Worm (Caenorhabditis elegans): ENCODE data around the gene clec-141.
A peak's percentile ranks its signal among the peaks of the same experiment; 100 is the strongest.

Gene clec-141

DNA sequence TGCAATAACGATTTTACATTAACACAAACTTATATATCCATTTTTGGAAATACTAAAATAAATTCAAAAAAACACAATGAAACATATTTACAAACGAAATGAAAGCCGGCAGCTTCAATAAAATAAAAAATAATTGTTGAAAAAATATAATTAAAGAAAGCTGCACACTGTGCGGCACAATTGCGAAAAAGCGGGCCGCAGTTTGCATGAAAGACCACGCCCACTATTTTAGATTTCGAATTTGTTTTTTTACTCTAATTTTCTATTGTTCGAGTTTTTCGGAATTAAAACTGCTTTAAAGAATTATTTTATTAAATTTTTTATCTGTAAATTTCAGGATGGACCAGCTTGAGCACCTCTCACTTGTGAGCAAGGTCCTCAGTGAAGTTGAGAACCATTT is 8.2 kb downstream of the clec-141 start, which contains the start of gene mog-5 (continued):
- no peak for TF ChIP-seq hpl-2 (GFP tag; optimal IDR thresholded peaks at IDR 0.05)
- no peak for TF ChIP-seq hlh-17 (GFP tag; optimal IDR thresholded peaks at IDR 0.05; ENCODE audit: borderline replicate concordance)
- TF ChIP-seq ceh-82 (tag; optimal IDR thresholded peaks at IDR 0.05), result peak in 2 of 3 experiments; percentile 10 to 23
- TF ChIP-seq F16B12.6 (tag; optimal IDR thresholded peaks at IDR 0.05), result no peak
- TF ChIP-seq egl-13 (tag; optimal IDR thresholded peaks at IDR 0.05), result no peak
- TF ChIP-seq lir-3 (tag; optimal IDR thresholded peaks at IDR 0.05; ENCODE audit: poor library complexity), result no peak
- TF ChIP-seq swsn-7 (tag; optimal IDR thresholded peaks at IDR 0.05), result peak; percentile 25
- TF ChIP-seq C16A3.4 (tag; optimal IDR thresholded peaks at IDR 0.05), result peak; percentile 35
- TF ChIP-seq unc-62 (GFP tag; optimal IDR thresholded peaks at IDR 0.05), result no peak
- TF ChIP-seq rnt-1 (tag; optimal IDR thresholded peaks at IDR 0.05), result peak; percentile 20

DNA sequence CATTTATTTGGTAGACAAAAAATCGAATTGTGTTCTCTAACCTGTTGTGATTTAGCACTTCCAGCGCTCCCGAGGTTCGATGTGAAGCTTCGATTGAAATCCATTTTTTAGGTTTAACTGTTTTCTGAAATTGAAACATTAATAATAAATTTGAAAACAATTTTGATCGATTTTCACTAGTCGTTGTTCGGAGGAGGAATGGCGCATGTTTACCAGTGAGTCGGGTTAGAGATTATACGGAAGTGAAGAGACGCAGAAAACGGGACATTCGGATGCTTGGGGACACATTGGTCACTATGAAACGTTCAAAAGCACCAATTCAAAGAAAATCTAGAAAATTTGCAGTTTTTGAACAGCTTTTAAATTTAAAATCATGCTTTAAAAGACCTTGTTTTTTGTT is 8.7 kb downstream of the clec-141 start, which contains the start of gene fbxl-3:
Gene fbxl-3 (minus strand): TSS at position 124 of the 400 bp plus-strand sequence.
- TF ChIP-seq hlh-17 (GFP tag; optimal IDR thresholded peaks at IDR 0.05; ENCODE audit: borderline replicate concordance), result no peak
- TF ChIP-seq alr-1 (tag; optimal IDR thresholded peaks at IDR 0.05; ENCODE audit: borderline replicate concordance), result no peak
- no peak for TF ChIP-seq efl-1 (optimal IDR thresholded peaks at IDR 0.05)
- peak in 1 of 2 experiments; percentile 87 for TF ChIP-seq efl-1 (GFP tag; optimal IDR thresholded peaks at IDR 0.05 in 1 of 2)
- no peak for TF ChIP-seq aly-2 (tag; optimal IDR thresholded peaks at IDR 0.05)
- TF ChIP-seq nhr-19 (GFP tag; conservative IDR thresholded peaks at IDR 0.05), result no peak
- no peak for TF ChIP-seq elt-2 (tag; optimal IDR thresholded peaks at IDR 0.05)
- TF ChIP-seq hlh-4 (tag; optimal IDR thresholded peaks at IDR 0.05), result no peak
- no peak for TF ChIP-seq C34B4.2 (tag; optimal IDR thresholded peaks at IDR 0.05)
- TF ChIP-seq unc-30 (tag; optimal IDR thresholded peaks at IDR 0.05), result no peak
- no peak for TF ChIP-seq mef-2 (tag; optimal IDR thresholded peaks at IDR 0.05)
- TF ChIP-seq lin-14 (GFP tag; optimal IDR thresholded peaks at IDR 0.05), result no peak
- TF ChIP-seq elt-3 (tag; optimal IDR thresholded peaks at IDR 0.05), result peak in 1 of 6 experiments; percentile 39

DNA sequence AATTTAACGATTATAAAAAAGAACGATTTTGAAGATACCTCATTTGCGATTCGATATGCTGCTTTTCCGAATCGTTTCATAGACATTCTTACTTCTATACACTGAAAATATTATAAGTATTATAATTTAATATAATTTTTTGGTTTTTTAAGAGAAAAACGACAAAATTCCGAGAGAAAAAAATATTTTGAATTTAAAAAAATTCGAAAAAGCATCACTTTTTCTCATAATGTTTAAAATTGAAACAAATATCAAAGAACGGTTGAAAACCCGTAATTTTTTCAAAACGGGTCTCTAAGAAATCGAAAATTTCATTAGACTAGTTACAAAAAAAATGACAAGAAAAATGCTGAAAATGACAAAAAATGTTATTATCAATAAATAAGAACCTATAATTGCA is 11.9 kb downstream of the clec-141 start, which contains the start of gene pink-1:
Gene pink-1 (minus strand): TSS at position 101 of the 400 bp plus-strand sequence.
- TF ChIP-seq fkh-4 (tag; optimal IDR thresholded peaks at IDR 0.05; ENCODE audit: borderline replicate concordance), result no peak
- TF ChIP-seq grh-1 (GFP tag; IDR thresholded peaks at IDR 0.05), result no peak
- TF ChIP-seq lir-3 (tag; optimal IDR thresholded peaks at IDR 0.05; ENCODE audit: poor library complexity), result no peak
- TF ChIP-seq mef-2 (tag; optimal IDR thresholded peaks at IDR 0.05), result no peak
- no peak for TF ChIP-seq pqm-1 (tag; optimal IDR thresholded peaks at IDR 0.05)
- TF ChIP-seq nhr-47 (tag; optimal IDR thresholded peaks at IDR 0.05), result no peak
- TF ChIP-seq ztf-4 (tag; optimal IDR thresholded peaks at IDR 0.05), result no peak
- TF ChIP-seq aly-2 (tag; optimal IDR thresholded peaks at IDR 0.05), result no peak
- no peak for TF ChIP-seq nhr-71 (tag; optimal IDR thresholded peaks at IDR 0.05)
- TF ChIP-seq unc-86 (tag; optimal IDR thresholded peaks at IDR 0.05), result no peak
- TF ChIP-seq elt-2 (tag; optimal IDR thresholded peaks at IDR 0.05), result no peak
- no peak for TF ChIP-seq nhr-76 (tag; optimal IDR thresholded peaks at IDR 0.05)

DNA sequence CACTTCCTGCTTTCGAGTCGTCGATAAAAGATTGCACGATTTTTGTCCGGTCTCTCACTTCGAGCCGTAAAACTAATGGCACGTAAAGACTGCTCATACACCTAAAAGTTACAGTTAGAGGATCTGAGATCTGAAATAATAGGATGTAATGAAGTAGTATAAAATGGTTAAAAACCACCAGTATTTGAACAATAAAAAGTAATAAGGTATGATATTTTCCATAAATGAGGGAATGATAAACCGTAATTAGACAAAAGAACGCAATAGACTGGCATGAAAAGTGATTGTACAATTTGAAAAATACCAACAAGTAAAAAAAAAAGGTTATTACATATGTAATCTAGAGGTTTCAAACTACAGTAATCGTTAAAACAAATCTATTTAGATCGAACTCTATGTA is 14.4 kb downstream of the clec-141 start, which contains the start of gene brap-2:
Gene brap-2 (minus strand): TSS at position 101 of the 400 bp plus-strand sequence.
- TF ChIP-seq hlh-4 (tag; optimal IDR thresholded peaks at IDR 0.05), result no peak

DNA sequence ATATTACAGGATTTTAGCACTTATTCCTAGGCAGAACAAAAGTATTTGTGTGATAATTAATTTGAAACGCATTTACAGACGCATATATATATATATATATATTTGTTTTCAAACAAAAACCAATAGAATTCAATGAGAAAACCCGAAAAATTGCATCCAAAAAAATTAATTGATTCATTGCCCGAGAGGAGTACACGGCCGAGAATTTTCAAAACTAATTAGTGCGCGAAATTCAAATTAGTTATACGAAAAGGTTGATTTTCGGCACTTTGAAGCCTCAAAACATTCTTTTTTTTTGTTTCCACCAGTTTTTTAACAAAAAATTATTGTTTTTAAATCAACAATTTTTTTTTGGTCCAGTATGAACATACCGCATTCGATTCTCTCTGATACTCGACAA is 16.0 kb downstream of the clec-141 start:
- TF ChIP-seq lin-13 (GFP tag; optimal IDR thresholded peaks at IDR 0.05) (no peak), dpl-1 (GFP tag; optimal IDR thresholded peaks at IDR 0.05) (peak in 2 of 3 experiments; percentile 13 to 48), lin-35 (GFP tag; optimal IDR thresholded peaks at IDR 0.05) (peak in 1 of 2 experiments; percentile 3), efl-1 (optimal IDR thresholded peaks at IDR 0.05) (peak; percentile 28 to 45), efl-1 (GFP tag; optimal IDR thresholded peaks at IDR 0.05 in 1 of 2) (peak; percentile 46 to 89)

Data from whole organism, L1 larva.